Worm (Caenorhabditis elegans) whole organism, L2 larva: ENCODE data around the gene W01B6.3.

Experiments
- ama-1 ChIP-seq: fragments of 150-350 bp; optimal IDR thresholded peaks from 2 replicates; lab custom pipeline; 2018; ENCODE audit warnings: inconsistent platforms
- elt-1 ChIP-seq: fragments of 150-350 bp; optimal IDR thresholded peaks from 2 replicates; lab custom pipeline; 2014; ENCODE audit warnings: missing biosample characterization, missing genetic modification characterization
- lin-11 ChIP-seq: fragments of 150-350 bp; sonication (generic microtip); optimal IDR thresholded peaks from 2 replicates; lab custom pipeline; 2014; ENCODE audit warnings: missing biosample characterization, missing genetic modification characterization, inconsistent platforms, mixed read lengths
- sma-3 ChIP-seq: sonication (generic microtip); optimal IDR thresholded peaks from 2 replicates; lab custom pipeline; 2016; ENCODE audit warnings: missing genetic modification reagents, missing genetic modification characterization, missing compliant biosample characterization
- unc-39 ChIP-seq: fragments of 150-350 bp; optimal IDR thresholded peaks from 2 replicates; lab custom pipeline; 2014; ENCODE audit warnings: missing biosample characterization, missing genetic modification characterization
- zag-1 ChIP-seq: fragments of 150-350 bp; optimal IDR thresholded peaks from 2 replicates; lab custom pipeline; 2014; ENCODE audit warnings: missing biosample characterization, missing genetic modification characterization

- TF ChIP-seq sma-3 (GFP tag; lab: Kevin White, UChicago) (no peak), ama-1 (lab: Kevin White, UChicago) (no peak), unc-39 (tag; lab: Kevin White, UChicago) (no peak), elt-1 (tag; lab: Kevin White, UChicago) (no peak), lin-11 (tag; lab: Kevin White, UChicago) (no peak), zag-1 (tag; lab: Kevin White, UChicago) (no peak)
These were observed 18.9 kb downstream of the W01B6.3 start, which contains the start of gene srv-12 for ce11 chrIV:10053550-10053949.
